Fruit fly (Drosophila melanogaster): ENCODE measurements around the gene wol.

Gene wol

DNA sequence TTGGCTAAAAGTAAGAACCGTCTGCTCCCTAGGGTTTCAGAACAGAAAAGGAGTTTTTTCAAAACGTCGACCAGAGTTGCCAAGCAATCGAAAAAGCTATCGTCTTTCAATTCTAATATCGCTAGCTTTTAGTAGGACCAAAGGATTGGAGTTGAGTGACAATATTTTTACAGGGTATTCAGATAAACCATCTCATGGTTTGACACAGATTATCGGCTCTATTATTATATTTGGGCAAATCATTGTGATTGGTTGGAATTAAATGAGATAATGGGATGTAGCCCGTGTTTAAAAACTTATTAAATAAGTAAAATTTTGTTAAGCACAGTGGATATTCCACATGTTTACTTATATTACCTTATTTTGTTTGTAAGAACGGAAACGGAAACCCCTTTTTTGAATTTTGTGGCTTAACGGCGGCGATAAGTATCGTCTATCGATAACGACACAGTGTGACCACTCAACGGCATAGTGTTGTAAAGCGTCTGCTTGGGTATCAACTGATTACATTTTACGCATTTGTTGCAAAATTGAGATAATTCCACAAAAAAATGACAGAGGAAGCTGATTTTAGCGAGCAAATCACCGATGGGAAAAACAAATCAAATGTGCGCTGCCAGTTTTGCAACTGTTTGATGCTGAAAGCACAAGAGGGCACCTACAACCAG, 17.2 kb upstream of the wol start, which contains the start of the genes mtsh and strat (continued):
- TF ChIP-seq D19B (GFP tag; optimal IDR thresholded peaks at IDR 0.05) (peak; percentile 45), scrt (GFP tag; optimal IDR thresholded peaks at IDR 0.05) (peak; percentile 58), ase (GFP tag; IDR thresholded peaks at IDR 0.05) (peak; percentile 56; the same call in 2 of the 3 replicates), CG18619 (GFP tag; optimal IDR thresholded peaks at IDR 0.05) (peak; percentile 31), MBD-R2 (GFP tag; IDR thresholded peaks at IDR 0.05) (peak; percentile 94), CG6813 (GFP tag; optimal IDR thresholded peaks at IDR 0.05) (peak; percentile 63), gt (GFP tag; IDR thresholded peaks at IDR 0.05) (no peak), crp (GFP tag; optimal IDR thresholded peaks at IDR 0.05) (peak in 1 of 2 experiments; percentile 47), Antp (GFP tag; optimal IDR thresholded peaks at IDR 0.05) (peak; percentile 51), bcd (GFP tag; optimal IDR thresholded peaks at IDR 0.05) (peak; percentile 75), B-H1 (GFP tag; IDR thresholded peaks at IDR 0.05) (peak; percentile 16; the same call in 1 of the 3 replicates), CG13287 (GFP tag; IDR thresholded peaks at IDR 0.05; ENCODE audit: partially characterized antibody) (peak; percentile 71), CG17359 (tag; optimal IDR thresholded peaks at IDR 0.05) (peak; percentile 65), CHES-1-like (GFP tag; optimal IDR thresholded peaks at IDR 0.05) (peak; percentile 55), psq (GFP tag; optimal IDR thresholded peaks at IDR 0.05) (no peak), bab2 (GFP tag; optimal IDR thresholded peaks at IDR 0.05) (peak; percentile 45), zen (tag; optimal IDR thresholded peaks at IDR 0.05) (peak; percentile 79), CG8290 (GFP tag; optimal IDR thresholded peaks at IDR 0.05) (peak; percentile 16), CG8290 (tag; optimal IDR thresholded peaks at IDR 0.05) (no peak), CG14441 (GFP tag; IDR thresholded peaks at IDR 0.05) (peak; percentile 59), CG33213 (GFP tag; optimal IDR thresholded peaks at IDR 0.05) (peak; percentile 73), vnd (GFP tag; IDR thresholded peaks at IDR 0.05; ENCODE audit: partially characterized antibody) (peak; percentile 50; the same call in 2 of the 3 replicates), HLHmδ (GFP tag; optimal IDR thresholded peaks at IDR 0.05) (peak; percentile 48), danr (GFP tag; IDR thresholded peaks at IDR 0.05) (no peak), vvl (GFP tag; IDR thresholded peaks at IDR 0.05) (peak; percentile 76), Med (GFP tag) (peak; percentile 95), Optix (GFP tag; IDR thresholded peaks at IDR 0.05) (no peak), stc (GFP tag; IDR thresholded peaks at IDR 0.05) (peak; percentile 59; the same call in 1 of the 2 replicates), repo (GFP tag; optimal IDR thresholded peaks at IDR 0.05) (peak; percentile 19), Dref (GFP tag; IDR thresholded peaks at IDR 0.05) (peak; percentile 90), NfI (GFP tag; optimal IDR thresholded peaks at IDR 0.05) (peak; percentile 64), HmgZ (tag; optimal IDR thresholded peaks at IDR 0.05) (peak; percentile 60), CG10267 (tag; optimal IDR thresholded peaks at IDR 0.05) (peak; percentile 95), CG31365 (tag; optimal IDR thresholded peaks at IDR 0.05) (peak; percentile 64), Dip3 (GFP tag; optimal IDR thresholded peaks at IDR 0.05) (peak; percentile 23), HHEX (GFP tag; optimal IDR thresholded peaks at IDR 0.05) (peak; percentile 65), lab (GFP tag; optimal IDR thresholded peaks at IDR 0.05) (peak; percentile 88)

- TF ChIP-seq CG1024 (GFP tag; IDR thresholded peaks at IDR 0.05) (no peak), CG7963 (GFP tag; IDR thresholded peaks at IDR 0.05; ENCODE audit: partially characterized antibody) (0 out of 3 replicates have a peak, but pooled peaks have one; percentile 17), Fer2 (tag; optimal IDR thresholded peaks at IDR 0.05) (no peak), corto (GFP tag; optimal IDR thresholded peaks at IDR 0.05) (no peak), Jarid2 (GFP tag; optimal IDR thresholded peaks at IDR 0.05) (no peak), unc-4 (GFP tag; IDR thresholded peaks at IDR 0.05; ENCODE audit: partially characterized antibody) (no peak), usp (GFP tag; optimal IDR thresholded peaks at IDR 0.05) (no peak), CG32532 (GFP tag; IDR thresholded peaks at IDR 0.05) (no peak), Dad (GFP tag; optimal IDR thresholded peaks at IDR 0.05) (no peak), CG17385 (GFP tag; optimal IDR thresholded peaks at IDR 0.05) (no peak), CG2120 (GFP tag; optimal IDR thresholded peaks at IDR 0.05) (no peak), CG6813 (GFP tag; optimal IDR thresholded peaks at IDR 0.05) (no peak), CG10565 (GFP tag; optimal IDR thresholded peaks at IDR 0.05) (no peak), Oli (tag; optimal IDR thresholded peaks at IDR 0.05) (no peak), CG18764 (GFP tag; optimal IDR thresholded peaks at IDR 0.05) (no peak)
Observed at dm6 chr2L:8311741-8312140, 9.0 kb upstream of the wol start.
